Worm (Caenorhabditis elegans): ENCODE data around the gene sdz-20.
A peak's percentile ranks its signal among the peaks of the same experiment; 100 is the strongest.

Gene sdz-20

ce11 chrIII:13359847-13360246, 26.0 kb downstream of the sdz-20 start:
- TF ChIP-seq fkh-10 (GFP tag; optimal IDR thresholded peaks at IDR 0.05) = peak; percentile 60
- no peak for TF ChIP-seq mes-2 (tag; optimal IDR thresholded peaks at IDR 0.05; ENCODE audit: poor library complexity, severe bottlenecking)
- TF ChIP-seq zfp-3 (GFP tag; conservative IDR thresholded peaks at IDR 0.05) = no peak
- no peak for TF ChIP-seq T20F7.1 (GFP tag; optimal IDR thresholded peaks at IDR 0.05)
- no peak for TF ChIP-seq rbr-2 (tag; optimal IDR thresholded peaks at IDR 0.05)
- TF ChIP-seq ctbp-1 (GFP tag; IDR thresholded peaks at IDR 0.05) = no peak
- TF ChIP-seq T26A8.4 (GFP tag; IDR thresholded peaks at IDR 0.05) = no peak
- peak; percentile 97 for TF ChIP-seq nhr-28 (tag; optimal IDR thresholded peaks at IDR 0.05)
- TF ChIP-seq nhr-237 (tag; optimal IDR thresholded peaks at IDR 0.05) = no peak
- no peak for TF ChIP-seq ZK337.2 (GFP tag; IDR thresholded peaks at IDR 0.05)
- TF ChIP-seq nhr-77 (tag; optimal IDR thresholded peaks at IDR 0.05) = peak; percentile 6
- TF ChIP-seq ceh-62 (tag; optimal IDR thresholded peaks at IDR 0.05) = no peak
- TF ChIP-seq lin-29 (GFP tag; IDR thresholded peaks at IDR 0.05) = no peak
- no peak for TF ChIP-seq ceh-20 (GFP tag; IDR thresholded peaks at IDR 0.05)
- no peak for TF ChIP-seq snpc-4 (tag; optimal IDR thresholded peaks at IDR 0.05)
- TF ChIP-seq arid-1 (GFP tag; conservative IDR thresholded peaks at IDR 0.05) = no peak
- no peak for TF ChIP-seq pqm-1 (tag; optimal IDR thresholded peaks at IDR 0.05)
- TF ChIP-seq F26F4.8 (GFP tag; conservative IDR thresholded peaks at IDR 0.05) = no peak
- TF ChIP-seq ceh-28 (tag; optimal IDR thresholded peaks at IDR 0.05) = no peak
- TF ChIP-seq nhr-11 (tag; optimal IDR thresholded peaks at IDR 0.05) = peak; percentile 74
- no peak for TF ChIP-seq nhr-111 (GFP tag; optimal IDR thresholded peaks at IDR 0.05)
- peak; percentile 32 for TF ChIP-seq dpl-1 (GFP tag; optimal IDR thresholded peaks at IDR 0.05)
- no peak for TF ChIP-seq madf-9 (GFP tag; conservative IDR thresholded peaks at IDR 0.05)
- peak; percentile 89 for TF ChIP-seq nhr-6 (tag; optimal IDR thresholded peaks at IDR 0.05)
- TF ChIP-seq daf-12 (tag; optimal IDR thresholded peaks at IDR 0.05) = no peak
- peak in 1 of 2 experiments; percentile 63 for TF ChIP-seq unc-62 (GFP tag; optimal IDR thresholded peaks at IDR 0.05 in 1 of 2)
- no peak for TF ChIP-seq unc-62 (tag; optimal IDR thresholded peaks at IDR 0.05)
- TF ChIP-seq ceh-32 (tag; optimal IDR thresholded peaks at IDR 0.05; ENCODE audit: poor library complexity) = no peak
- no peak for TF ChIP-seq D1046.2 (GFP tag; IDR thresholded peaks at IDR 0.05)
- no peak for TF ChIP-seq nhr-10 (tag; optimal IDR thresholded peaks at IDR 0.05)
- TF ChIP-seq nhr-102 (tag; optimal IDR thresholded peaks at IDR 0.05) = no peak
- no peak for TF ChIP-seq ces-1 (GFP tag; optimal IDR thresholded peaks at IDR 0.05)
- no peak for TF ChIP-seq mep-1 (tag; optimal IDR thresholded peaks at IDR 0.05)
- no peak for TF ChIP-seq mdt-29 (GFP tag; IDR thresholded peaks at IDR 0.05)
- no peak for TF ChIP-seq F10B5.3 (tag; optimal IDR thresholded peaks at IDR 0.05)
- no peak for TF ChIP-seq ceh-82 (tag; optimal IDR thresholded peaks at IDR 0.05)
- TF ChIP-seq lin-1 (GFP tag; IDR thresholded peaks at IDR 0.05) = no peak
- no peak for TF ChIP-seq lim-7 (GFP tag; IDR thresholded peaks at IDR 0.05)
- no peak for TF ChIP-seq spr-1 (tag; optimal IDR thresholded peaks at IDR 0.05)
- no peak for TF ChIP-seq nhr-42 (GFP tag; IDR thresholded peaks at IDR 0.05)
- TF ChIP-seq nhr-41 (GFP tag; IDR thresholded peaks at IDR 0.05) = no peak
- TF ChIP-seq hlh-30 (tag; optimal IDR thresholded peaks at IDR 0.05; ENCODE audit: insufficient read depth) = peak; percentile 92
- peak; percentile 96 for TF ChIP-seq mxl-3 (GFP tag; optimal IDR thresholded peaks at IDR 0.05)
- no peak for TF ChIP-seq duxl-1 (tag; optimal IDR thresholded peaks at IDR 0.05; ENCODE audit: poor library complexity)
- TF ChIP-seq zfp-2 (tag; optimal IDR thresholded peaks at IDR 0.05) = no peak
- TF ChIP-seq php-3 (GFP tag; IDR thresholded peaks at IDR 0.05) = no peak
- TF ChIP-seq lin-39 (tag; optimal IDR thresholded peaks at IDR 0.05) = no peak
- TF ChIP-seq Y48G9A.11 (GFP tag; IDR thresholded peaks at IDR 0.05) = no peak
- TF ChIP-seq ama-1 (optimal IDR thresholded peaks at IDR 0.05) = no peak
- TF ChIP-seq aha-1 (tag) = peak; percentile 50
- TF ChIP-seq madf-5 (GFP tag; IDR thresholded peaks at IDR 0.05) = no peak
- TF ChIP-seq hif-1 (tag; optimal IDR thresholded peaks at IDR 0.05) = peak in 1 of 2 experiments; percentile 37
- no peak for TF ChIP-seq dmd-9 (GFP tag; IDR thresholded peaks at IDR 0.05)
